Fruit fly (Drosophila melanogaster) whole organism, embryonic: ENCODE measurements around the gene CG31638.

Source experiments
- Abd-B ChIP-seq: fragments of 200-800 bp; sonication (Bioruptor generic); optimal IDR thresholded peaks from 2 replicates; lab custom pipeline; 2018; ENCODE audit warnings: missing biosample characterization, mild to moderate bottlenecking, missing genetic modification characterization, moderate library complexity
- Atf-2 ChIP-seq: fragments of 200-800 bp; sonication (Bioruptor generic); optimal IDR thresholded peaks from 2 replicates; lab custom pipeline; 2016; ENCODE audit warnings: missing biosample characterization, missing genetic modification characterization
- CG11398 ChIP-seq: fragments of 200-800 bp; sonication (Bioruptor generic); optimal IDR thresholded peaks from 2 replicates; lab custom pipeline; 2016; ENCODE audit warnings: missing biosample characterization, missing genetic modification characterization
- CG11456 ChIP-seq: fragments of 200-800 bp; sonication (Bioruptor generic); IDR thresholded peaks from 3 replicates; pipeline ENCODE4 v1.3.6; 2022; ENCODE audit warnings: missing biosample characterization, missing genetic modification characterization
- CG12155 ChIP-seq: fragments of 200-800 bp; sonication (Bioruptor generic); optimal IDR thresholded peaks from 3 replicates; lab custom pipeline; 2016; ENCODE audit warnings: missing biosample characterization, missing genetic modification characterization
- CG12219 ChIP-seq: fragments of 200-800 bp; sonication (Bioruptor generic); optimal IDR thresholded peaks from 3 replicates; lab custom pipeline; 2018; ENCODE audit warnings: missing biosample characterization, mild to moderate bottlenecking, missing genetic modification characterization
- CG13287 ChIP-seq: fragments of 200-800 bp; sonication (Bioruptor generic); IDR thresholded peaks from 2 replicates; pipeline ENCODE4 v1.3.6; 2022; ENCODE audit warnings: missing biosample characterization, missing genetic modification characterization; ENCODE audit not compliant: partially characterized antibody
- CG4328 ChIP-seq: fragments of 200-800 bp; sonication (Bioruptor generic); optimal IDR thresholded peaks from 3 replicates; lab custom pipeline; 2017; ENCODE audit warnings: missing biosample characterization, missing genetic modification reagents, missing genetic modification characterization
- CG4424 ChIP-seq: fragments of 200-800 bp; sonication (Bioruptor generic); optimal IDR thresholded peaks from 3 replicates; lab custom pipeline; 2016; ENCODE audit warnings: missing biosample characterization, missing genetic modification characterization
- CG6689 ChIP-seq: fragments of 200-800 bp; sonication (Bioruptor generic); IDR thresholded peaks from 2 replicates; pipeline ENCODE4 v1.3.6; 2022; ENCODE audit warnings: missing biosample characterization, missing genetic modification characterization
- CG7372 ChIP-seq: fragments of 200-800 bp; sonication (Bioruptor generic); IDR thresholded peaks from 2 replicates; pipeline ENCODE4 v1.3.6; 2022; ENCODE audit warnings: missing biosample characterization, missing genetic modification characterization
- CG7556 ChIP-seq: fragments of 200-800 bp; sonication (Bioruptor generic); optimal IDR thresholded peaks from 2 replicates; lab custom pipeline; 2017; ENCODE audit warnings: missing biosample characterization, mild to moderate bottlenecking, missing genetic modification characterization
- CG8281 ChIP-seq: fragments of 200-800 bp; sonication (Bioruptor generic); optimal IDR thresholded peaks from 2 replicates; lab custom pipeline; 2018; ENCODE audit warnings: missing biosample characterization, mild to moderate bottlenecking, missing genetic modification characterization, moderate library complexity
- CG8388 ChIP-seq: fragments of 200-800 bp; sonication (Bioruptor generic); optimal IDR thresholded peaks from 2 replicates; lab custom pipeline; 2019; ENCODE audit warnings: missing biosample characterization, mild to moderate bottlenecking, missing genetic modification characterization, moderate library complexity
- CG8924 ChIP-seq: fragments of 200-800 bp; optimal IDR thresholded peaks from 3 replicates; lab custom pipeline; 2019; ENCODE audit warnings: missing biosample characterization, mild to moderate bottlenecking, missing genetic modification characterization, moderate library complexity
- CG9215 ChIP-seq: fragments of 200-800 bp; sonication (Bioruptor generic); IDR thresholded peaks from 2 replicates; pipeline ENCODE4 v1.3.6; 2022; ENCODE audit warnings: missing biosample characterization, missing genetic modification characterization
- CrebB ChIP-seq: fragments of 200-800 bp; sonication (Bioruptor generic); optimal IDR thresholded peaks from 3 replicates; lab custom pipeline; 2018; ENCODE audit warnings: missing biosample characterization, mild to moderate bottlenecking, missing genetic modification characterization
- Dad ChIP-seq: fragments of 200-800 bp; sonication (Bioruptor generic); optimal IDR thresholded peaks from 3 replicates; lab custom pipeline; 2016; ENCODE audit warnings: missing biosample characterization, missing genetic modification characterization
- Dfd ChIP-seq, 2 experiments: fragments of >200 bp; optimal IDR thresholded peaks; 2 replicates each; lab custom pipeline; 2017; ENCODE audit warnings: missing biosample characterization in 2 of 2, missing genetic modification characterization in 2 of 2
- Doc2 ChIP-seq: fragments of 200-800 bp; sonication (Bioruptor generic); IDR thresholded peaks from 2 replicates; pipeline ENCODE4 v1.3.6; 2022; ENCODE audit warnings: missing biosample characterization, missing genetic modification characterization
- E2f2 ChIP-seq: fragments of 200-800 bp; sonication (Bioruptor generic); IDR thresholded peaks from 2 replicates; pipeline ENCODE4 v1.3.6; 2022; ENCODE audit warnings: missing biosample characterization, missing genetic modification characterization
- Eip74EF ChIP-seq, 2 experiments: fragments of 200-800 bp in 1 of 2; fragments of >200 bp in 1 of 2; sonication (Bioruptor generic) in 1 of 2; optimal IDR thresholded peaks; 2 replicates each; lab custom pipeline; 2017 to 2019; ENCODE audit warnings: missing biosample characterization in 2 of 2, missing genetic modification characterization in 2 of 2, mild to moderate bottlenecking in 1 of 2, moderate library complexity in 1 of 2
- Hr51 ChIP-seq, 2 experiments: fragments of 200-800 bp; sonication (Bioruptor generic); optimal IDR thresholded peaks; 2 replicates in 1 of 2; 3 replicates in 1 of 2; lab custom pipeline; 2016 to 2018; ENCODE audit warnings: missing biosample characterization in 2 of 2, missing genetic modification characterization in 2 of 2, mild to moderate bottlenecking in 1 of 2, moderate library complexity in 1 of 2
- Med ChIP-seq: fragments of 200-800 bp; sonication (Bioruptor generic); peaks from one replicate; lab custom pipeline; 2016; ENCODE audit warnings: missing biosample characterization, missing genetic modification characterization, mild to moderate bottlenecking, inconsistent platforms, moderate library complexity
- Meics ChIP-seq: fragments of 200-800 bp; sonication (Bioruptor generic); optimal IDR thresholded peaks from 2 replicates; lab custom pipeline; 2017; ENCODE audit warnings: missing biosample characterization, mild to moderate bottlenecking, missing genetic modification characterization
- Poxn ChIP-seq: fragments of 200-800 bp; sonication (Bioruptor generic); IDR thresholded peaks from 2 replicates; pipeline ENCODE4 v1.3.6; 2022; ENCODE audit warnings: missing biosample characterization, missing genetic modification characterization
- Side ChIP-seq: fragments of 200-800 bp; sonication (Bioruptor generic); optimal IDR thresholded peaks from 2 replicates; lab custom pipeline; 2016; ENCODE audit warnings: missing biosample characterization, missing genetic modification characterization
- ab ChIP-seq: fragments of 200-800 bp; sonication (Bioruptor generic); optimal IDR thresholded peaks from 2 replicates; lab custom pipeline; 2016; ENCODE audit warnings: missing biosample characterization, missing genetic modification characterization
- aop ChIP-seq: fragments of 200-800 bp; sonication (Bioruptor generic); IDR thresholded peaks from 2 replicates; pipeline ENCODE4 v1.3.6; 2022; ENCODE audit warnings: missing biosample characterization, missing genetic modification characterization
- bigmax ChIP-seq: fragments of 200-800 bp; sonication (Bioruptor generic); optimal IDR thresholded peaks from 2 replicates; lab custom pipeline; 2018; ENCODE audit warnings: missing biosample characterization, mild to moderate bottlenecking, missing genetic modification characterization
- caup ChIP-seq: fragments of 200-800 bp; sonication (Bioruptor generic); optimal IDR thresholded peaks from 3 replicates; lab custom pipeline; 2017; ENCODE audit warnings: missing biosample characterization, mild to moderate bottlenecking, missing genetic modification characterization, moderate library complexity; ENCODE audit not compliant: severe bottlenecking
- chif ChIP-seq, 2 experiments: fragments of 200-800 bp; sonication (Bioruptor generic); optimal IDR thresholded peaks; 3 replicates each; lab custom pipeline; 2016; ENCODE audit warnings: missing biosample characterization in 2 of 2, missing genetic modification characterization in 2 of 2
- croc ChIP-seq: fragments of 200-800 bp; sonication (Bioruptor generic); conservative IDR thresholded peaks from 3 replicates; pipeline ENCODE4 v1.3.6; 2022; ENCODE audit warnings: missing biosample characterization, missing genetic modification characterization
- dan ChIP-seq: fragments of 200-800 bp; sonication (Bioruptor generic); IDR thresholded peaks from 2 replicates; pipeline ENCODE4 v1.3.6; 2022; ENCODE audit warnings: missing biosample characterization, missing genetic modification characterization
- dati ChIP-seq: fragments of 200-800 bp; sonication (Bioruptor generic); IDR thresholded peaks from 2 replicates; pipeline ENCODE4 v1.3.6; 2022; ENCODE audit warnings: missing biosample characterization, missing genetic modification characterization
- fd64A ChIP-seq: fragments of 200-800 bp; sonication (Bioruptor generic); optimal IDR thresholded peaks from 3 replicates; lab custom pipeline; 2018; ENCODE audit warnings: missing biosample characterization, mild to moderate bottlenecking, missing genetic modification characterization
- fru ChIP-seq: fragments of >200 bp; optimal IDR thresholded peaks from 2 replicates; lab custom pipeline; 2017
- gfzf ChIP-seq: fragments of 200-800 bp; sonication (Bioruptor generic); optimal IDR thresholded peaks from 2 replicates; lab custom pipeline; 2016; ENCODE audit warnings: missing biosample characterization, mild to moderate bottlenecking, missing genetic modification characterization, moderate library complexity
- knrl ChIP-seq: fragments of 200-800 bp; sonication (Bioruptor generic); IDR thresholded peaks from 3 replicates; pipeline ENCODE4 v1.3.6; 2022; ENCODE audit warnings: missing biosample characterization, missing genetic modification characterization; ENCODE audit not compliant: partially characterized antibody
- lola ChIP-seq, 3 experiments: fragments of >200 bp in 2 of 3; fragments of 200-800 bp in 1 of 3; sonication (Bioruptor generic) in 1 of 3; optimal IDR thresholded peaks; 2 replicates each; lab custom pipeline; 2017 to 2019; ENCODE audit warnings: missing biosample characterization in 3 of 3, missing genetic modification characterization in 3 of 3, mild to moderate bottlenecking in 1 of 3, moderate library complexity in 1 of 3
- lov ChIP-seq, 2 experiments: fragments of 200-800 bp in 1 of 2; fragments of >200 bp in 1 of 2; sonication (Bioruptor generic) in 1 of 2; IDR thresholded peaks in 1 of 2; optimal IDR thresholded peaks in 1 of 2; 2 replicates in 1 of 2; 3 replicates in 1 of 2; pipeline versions ENCODE4 v1.3.6 to Lab custom; 2017 to 2022; ENCODE audit warnings: missing biosample characterization in 1 of 2, missing genetic modification characterization in 1 of 2
- mld ChIP-seq: fragments of 200-800 bp; sonication (Bioruptor generic); IDR thresholded peaks from 3 replicates; pipeline ENCODE4 v1.3.6; 2022; ENCODE audit warnings: missing biosample characterization, missing genetic modification characterization; ENCODE audit not compliant: partially characterized antibody
- otp ChIP-seq: fragments of 200-800 bp; sonication (Bioruptor generic); IDR thresholded peaks from 3 replicates; pipeline ENCODE4, ENCODE4 v1.3.6; 2022; ENCODE audit warnings: missing biosample characterization, missing genetic modification characterization
- pan ChIP-seq, 4 experiments: fragments of >200 bp in 3 of 4; fragments of 200-800 bp in 1 of 4; sonication (Bioruptor generic) in 1 of 4; optimal IDR thresholded peaks in 3 of 4; IDR thresholded peaks in 1 of 4; 2 replicates each; pipeline versions ENCODE4 v1.3.6 to Lab custom; 2017 to 2022; ENCODE audit warnings: missing biosample characterization in 2 of 4, missing genetic modification characterization in 2 of 4, mixed read lengths in 1 of 4
- pb ChIP-seq: fragments of 200-800 bp; sonication (Bioruptor generic); optimal IDR thresholded peaks from 3 replicates; lab custom pipeline; 2016; ENCODE audit warnings: missing biosample characterization, missing genetic modification characterization
- seq ChIP-seq: fragments of 200-800 bp; sonication (Bioruptor generic); IDR thresholded peaks from 2 replicates; pipeline ENCODE4 v1.3.6; 2022; ENCODE audit warnings: missing biosample characterization, missing genetic modification characterization
- shn ChIP-seq: fragments of 200-800 bp; sonication (Bioruptor generic); optimal IDR thresholded peaks from 3 replicates; lab custom pipeline; 2016; ENCODE audit warnings: missing biosample characterization, missing genetic modification characterization
- unc-4 ChIP-seq: fragments of 200-800 bp; sonication (Bioruptor generic); IDR thresholded peaks from 2 replicates; pipeline ENCODE4 v1.3.6; 2022; ENCODE audit warnings: missing biosample characterization, missing genetic modification characterization; ENCODE audit not compliant: partially characterized antibody
- zen2 ChIP-seq: fragments of 200-800 bp; sonication (Bioruptor generic); IDR thresholded peaks from 3 replicates; pipeline ENCODE4 v1.3.6; 2022; ENCODE audit warnings: missing biosample characterization, missing genetic modification characterization; ENCODE audit not compliant: partially characterized antibody

Gene CG31638

DNA sequence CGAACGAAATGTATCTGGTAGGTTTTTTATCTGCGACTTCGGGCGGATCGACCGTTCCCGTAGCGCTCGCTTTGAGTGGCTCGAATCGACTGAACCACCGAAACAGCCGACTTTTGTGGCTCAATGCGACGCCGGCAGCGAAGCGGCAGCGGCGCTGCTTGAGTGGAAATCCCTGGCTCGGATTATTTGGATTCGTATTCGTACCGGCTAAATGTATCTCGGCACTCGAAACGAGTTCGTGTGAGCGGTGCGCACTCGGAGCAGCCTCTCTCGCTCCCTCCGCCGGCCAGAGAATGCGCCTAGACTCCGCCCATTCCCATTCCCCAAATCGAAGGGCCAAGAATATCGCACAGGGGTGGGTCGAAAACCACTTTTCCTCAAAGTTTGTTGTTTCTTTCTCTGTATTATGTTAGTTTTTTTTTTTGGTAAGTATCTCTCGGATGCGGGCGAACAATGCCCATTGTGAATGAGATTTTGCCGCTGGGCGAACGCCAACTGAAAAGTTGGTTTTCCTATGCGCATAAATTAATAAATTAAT lies 45.3 kb downstream of the CG31638 start (continued):
- peak; percentile 39; the same call in 1 of the 2 replicates for TF ChIP-seq unc-4 (GFP tag; lab: Robert Waterston, UW)
- TF ChIP-seq Med (GFP tag; lab: Kevin White, UChicago): peak; percentile 72
- TF ChIP-seq CG13287 (GFP tag; lab: Robert Waterston, UW): peak; percentile 57
- no peak for TF ChIP-seq Dfd (GFP tag; optimal IDR thresholded peaks at IDR 0.05; lab: Kevin White, UChicago)
- TF ChIP-seq lola (GFP tag; optimal IDR thresholded peaks at IDR 0.05; lab: Kevin White, UChicago): no peak
- no peak for TF ChIP-seq CG6689 (GFP tag; lab: Robert Waterston, UW)
- TF ChIP-seq croc (GFP tag; lab: Robert Waterston, UW): no peak
- no peak for TF ChIP-seq dati (GFP tag; lab: Robert Waterston, UW)
- no peak for TF ChIP-seq CG8924 (tag; lab: Kevin White, UChicago)
- peak; percentile 55; the same call in 1 of the 2 replicates for TF ChIP-seq seq (GFP tag; lab: Robert Waterston, UW)
- TF ChIP-seq CG7556: no peak
- TF ChIP-seq Side: no peak
- TF ChIP-seq caup (GFP tag; lab: Kevin White, UChicago): no peak
- no peak for TF ChIP-seq ab (GFP tag; lab: Kevin White, UChicago)
- no peak for TF ChIP-seq fd64A (GFP tag; lab: Kevin White, UChicago)
- no peak for TF ChIP-seq lov (optimal IDR thresholded peaks at IDR 0.05; lab: Kevin White, UChicago)
- TF ChIP-seq lov (GFP tag; IDR thresholded peaks at IDR 0.05; lab: Robert Waterston, UW): 0 out of 3 replicates have a peak, but pooled peaks have one; percentile 34
- no peak for TF ChIP-seq CG7372 (GFP tag; lab: Robert Waterston, UW)
- no peak for TF ChIP-seq CG8281 (tag; lab: Kevin White, UChicago)
- no peak for TF ChIP-seq Poxn
- no peak for TF ChIP-seq Doc2 (GFP tag; lab: Robert Waterston, UW)
- TF ChIP-seq aop (GFP tag; lab: Robert Waterston, UW): no peak
- TF ChIP-seq gfzf: no peak
- TF ChIP-seq pb (GFP tag; lab: Kevin White, UChicago): no peak
- TF ChIP-seq Hr51 (GFP tag; optimal IDR thresholded peaks at IDR 0.05; lab: Kevin White, UChicago): no peak
- no peak for TF ChIP-seq CG4328 (GFP tag; lab: Kevin White, UChicago)
- TF ChIP-seq CG9215: no peak
- no peak for TF ChIP-seq fru
- no peak for TF ChIP-seq CrebB (tag; lab: Kevin White, UChicago)
- no peak for TF ChIP-seq CG4424 (GFP tag; lab: Kevin White, UChicago)
- TF ChIP-seq CG12219 (GFP tag; lab: Kevin White, UChicago): no peak
- no peak; the same call in 2 of the 3 replicates for TF ChIP-seq zen2 (GFP tag; lab: Robert Waterston, UW)
- TF ChIP-seq otp (GFP tag; lab: Robert Waterston, UW): no peak
- no peak for TF ChIP-seq CG11456
- TF ChIP-seq Atf-2 (GFP tag; lab: Kevin White, UChicago): no peak
- TF ChIP-seq shn (GFP tag; lab: Kevin White, UChicago): no peak
- no peak for TF ChIP-seq bigmax (GFP tag; lab: Kevin White, UChicago)
- TF ChIP-seq pan (optimal IDR thresholded peaks at IDR 0.05; lab: Kevin White, UChicago): no peak
- TF ChIP-seq pan (GFP tag; optimal IDR thresholded peaks at IDR 0.05 in 1 of 2, IDR thresholded peaks at IDR 0.05 in 1 of 2): no peak
- TF ChIP-seq CG8388 (GFP tag; lab: Kevin White, UChicago): no peak
- TF ChIP-seq Eip74EF (GFP tag; optimal IDR thresholded peaks at IDR 0.05; lab: Kevin White, UChicago): no peak
- TF ChIP-seq dan (GFP tag; lab: Robert Waterston, UW): no peak
- 0 out of 3 replicates have a peak, but pooled peaks have one; percentile 33 for TF ChIP-seq knrl (GFP tag; lab: Robert Waterston, UW)
- no peak for TF ChIP-seq Meics (GFP tag; lab: Kevin White, UChicago)
- TF ChIP-seq Abd-B (GFP tag; lab: Kevin White, UChicago): no peak
- TF ChIP-seq chif (GFP tag; optimal IDR thresholded peaks at IDR 0.05; lab: Kevin White, UChicago): no peak
- TF ChIP-seq Dad (GFP tag; lab: Kevin White, UChicago): no peak
- 0 out of 3 replicates have a peak, but pooled peaks have one; percentile 63 for TF ChIP-seq mld
- TF ChIP-seq E2f2 (GFP tag; lab: Robert Waterston, UW): no peak
- TF ChIP-seq CG11398 (GFP tag; lab: Kevin White, UChicago): no peak
- TF ChIP-seq CG12155 (GFP tag; lab: Kevin White, UChicago): no peak
